Worm (Caenorhabditis elegans): Measurements from ENCODE around the gene nhr-90.

The nhr-90 gene

ce11 chrV:627585-627984 lies 17.3 kb downstream of the nhr-90 start, which contains the start of gene F48G7.8:
TSS of gene F48G7.8 (minus strand) at chrV:627685.
- TF ChIP-seq aly-2 (tag; optimal IDR thresholded peaks at IDR 0.05) (no peak), sem-4 (tag; optimal IDR thresholded peaks at IDR 0.05) (no peak), nhr-10 (tag; optimal IDR thresholded peaks at IDR 0.05) (no peak), unc-39 (tag; optimal IDR thresholded peaks at IDR 0.05) (no peak), ZK546.5 (tag; optimal IDR thresholded peaks at IDR 0.05) (no peak), nhr-6 (tag; optimal IDR thresholded peaks at IDR 0.05) (no peak), blmp-1 (tag; optimal IDR thresholded peaks at IDR 0.05; ENCODE audit: insufficient read depth) (no peak), skn-1 (tag; optimal IDR thresholded peaks at IDR 0.05) (no peak), ztf-4 (tag; optimal IDR thresholded peaks at IDR 0.05) (no peak), sma-9 (GFP tag; optimal IDR thresholded peaks at IDR 0.05) (no peak), sma-9 (tag; optimal IDR thresholded peaks at IDR 0.05) (no peak), peb-1 (tag; optimal IDR thresholded peaks at IDR 0.05) (no peak), unc-55 (GFP tag; optimal IDR thresholded peaks at IDR 0.05) (no peak), R02D3.7 (tag; optimal IDR thresholded peaks at IDR 0.05) (no peak), alr-1 (tag; optimal IDR thresholded peaks at IDR 0.05) (no peak), ceh-82 (tag; optimal IDR thresholded peaks at IDR 0.05) (no peak), ama-1 (optimal IDR thresholded peaks at IDR 0.05) (no peak), elt-1 (tag; optimal IDR thresholded peaks at IDR 0.05) (no peak), dmd-4 (tag; optimal IDR thresholded peaks at IDR 0.05) (no peak), mbf-1 (tag; optimal IDR thresholded peaks at IDR 0.05) (no peak), ztf-11 (tag; optimal IDR thresholded peaks at IDR 0.05) (no peak)

- TF ChIP-seq lsy-2 (tag; optimal IDR thresholded peaks at IDR 0.05) (no peak), mab-5 (tag; optimal IDR thresholded peaks at IDR 0.05) (no peak), nhr-77 (tag; optimal IDR thresholded peaks at IDR 0.05) (no peak)
Observed at ce11 chrV:628527-628926, 18.2 kb downstream of the nhr-90 start, which contains the start of gene F48G7.9. TSS of gene F48G7.9 (minus strand) at chrV:628627.

ce11 chrV:631832-632231 lies 21.5 kb downstream of the nhr-90 start:
- TF ChIP-seq sma-9 (GFP tag; optimal IDR thresholded peaks at IDR 0.05) (peak; percentile 24), sma-9 (tag; optimal IDR thresholded peaks at IDR 0.05) (no peak), nhr-11 (tag; optimal IDR thresholded peaks at IDR 0.05) (no peak), nhr-12 (tag; optimal IDR thresholded peaks at IDR 0.05) (no peak), egl-27 (tag; optimal IDR thresholded peaks at IDR 0.05) (no peak), nhr-77 (tag; optimal IDR thresholded peaks at IDR 0.05) (no peak), elt-3 (tag; optimal IDR thresholded peaks at IDR 0.05) (no peak), nhr-10 (tag; optimal IDR thresholded peaks at IDR 0.05) (no peak), gmeb-1 (tag; optimal IDR thresholded peaks at IDR 0.05) (no peak), mdl-1 (tag; optimal IDR thresholded peaks at IDR 0.05) (no peak), nhr-129 (tag; optimal IDR thresholded peaks at IDR 0.05) (peak; percentile 15), peb-1 (tag; optimal IDR thresholded peaks at IDR 0.05) (no peak), R02D3.7 (tag; optimal IDR thresholded peaks at IDR 0.05) (no peak), snpc-4 (tag; optimal IDR thresholded peaks at IDR 0.05) (no peak), fos-1 (tag; optimal IDR thresholded peaks at IDR 0.05) (no peak), unc-39 (tag; optimal IDR thresholded peaks at IDR 0.05) (no peak), mab-5 (tag; optimal IDR thresholded peaks at IDR 0.05) (no peak), ZK546.5 (tag; optimal IDR thresholded peaks at IDR 0.05) (no peak), ama-1 (optimal IDR thresholded peaks at IDR 0.05) (no peak), Y55F3AM.14 (GFP tag; optimal IDR thresholded peaks at IDR 0.05) (no peak), C34F6.9 (tag; optimal IDR thresholded peaks at IDR 0.05) (peak; percentile 13), zag-1 (tag; optimal IDR thresholded peaks at IDR 0.05) (no peak), unc-55 (GFP tag; optimal IDR thresholded peaks at IDR 0.05) (peak; percentile 48), nhr-237 (tag; optimal IDR thresholded peaks at IDR 0.05) (no peak), dmd-4 (tag; optimal IDR thresholded peaks at IDR 0.05) (no peak), ztf-1 (GFP tag; conservative IDR thresholded peaks at IDR 0.05) (no peak), ztf-11 (tag; optimal IDR thresholded peaks at IDR 0.05) (no peak), unc-62 (GFP tag; optimal IDR thresholded peaks at IDR 0.05) (no peak), lin-13 (GFP tag; optimal IDR thresholded peaks at IDR 0.05) (no peak), ceh-82 (tag; optimal IDR thresholded peaks at IDR 0.05) (no peak)

- TF ChIP-seq Y55F3AM.14 (GFP tag; optimal IDR thresholded peaks at IDR 0.05) (no peak), nhr-129 (tag; optimal IDR thresholded peaks at IDR 0.05) (no peak), gmeb-1 (tag; optimal IDR thresholded peaks at IDR 0.05) (no peak), lsy-2 (tag; optimal IDR thresholded peaks at IDR 0.05) (no peak), nhr-10 (tag; optimal IDR thresholded peaks at IDR 0.05) (no peak), elt-3 (tag; optimal IDR thresholded peaks at IDR 0.05) (no peak), peb-1 (tag; optimal IDR thresholded peaks at IDR 0.05) (no peak), R02D3.7 (tag; optimal IDR thresholded peaks at IDR 0.05) (no peak), ztf-11 (tag; optimal IDR thresholded peaks at IDR 0.05) (no peak), skn-1 (tag; optimal IDR thresholded peaks at IDR 0.05) (no peak), ztf-4 (tag; optimal IDR thresholded peaks at IDR 0.05) (no peak), snpc-4 (tag; optimal IDR thresholded peaks at IDR 0.05) (no peak), sma-3 (GFP tag; optimal IDR thresholded peaks at IDR 0.05) (no peak), unc-39 (tag; optimal IDR thresholded peaks at IDR 0.05) (no peak), nhr-25 (tag; optimal IDR thresholded peaks at IDR 0.05) (no peak), nhr-12 (tag; optimal IDR thresholded peaks at IDR 0.05) (no peak)
Observed at ce11 chrV:634855-635254, 24.5 kb downstream of the nhr-90 start, which contains the start of gene F48G7.10. TSS of gene F48G7.10 (minus strand) at chrV:634955.

Data from whole organism, L2 larva.